Fruit fly (Drosophila melanogaster) whole organism, embryonic: ENCODE results near the gene Irbp18.

Experiments
- ATbp ChIP-seq: fragments of 200-800 bp; sonication (Bioruptor generic); optimal IDR thresholded peaks from 2 replicates; lab custom pipeline; 2017; ENCODE audit warnings: missing biosample characterization, mild to moderate bottlenecking, missing genetic modification characterization, missing genetic modification reagents
- C15 ChIP-seq: fragments of 200-800 bp; sonication (Bioruptor generic); IDR thresholded peaks from 3 replicates; pipeline ENCODE4 v1.3.6; 2022; ENCODE audit warnings: missing biosample characterization, missing genetic modification characterization
- CG10959 ChIP-seq: fragments of 200-800 bp; sonication (Bioruptor generic); IDR thresholded peaks from 2 replicates; pipeline ENCODE4 v1.3.6; 2022; ENCODE audit warnings: missing biosample characterization, missing genetic modification characterization
- CG11456 ChIP-seq: fragments of 200-800 bp; sonication (Bioruptor generic); IDR thresholded peaks from 3 replicates; pipeline ENCODE4 v1.3.6; 2022; ENCODE audit warnings: missing biosample characterization, missing genetic modification characterization
- CG12769 ChIP-seq: fragments of 200-800 bp; sonication (Bioruptor generic); optimal IDR thresholded peaks from 2 replicates; lab custom pipeline; 2019; ENCODE audit warnings: missing biosample characterization, mild to moderate bottlenecking, missing genetic modification characterization, moderate library complexity
- CG13296 ChIP-seq: fragments of 200-800 bp; sonication (Bioruptor generic); optimal IDR thresholded peaks from 3 replicates; lab custom pipeline; 2018; ENCODE audit warnings: missing biosample characterization, mild to moderate bottlenecking, missing genetic modification characterization
- CG13424 ChIP-seq: fragments of 200-800 bp; sonication (Bioruptor generic); optimal IDR thresholded peaks from 2 replicates; lab custom pipeline; 2019; ENCODE audit warnings: missing biosample characterization, mild to moderate bottlenecking, missing genetic modification characterization, moderate library complexity
- CG13624 ChIP-seq: fragments of 200-800 bp; sonication (Bioruptor generic); optimal IDR thresholded peaks from 2 replicates; lab custom pipeline; 2016; ENCODE audit warnings: missing biosample characterization, missing genetic modification characterization
- CG14014 ChIP-seq: fragments of 200-800 bp; sonication (Bioruptor generic); IDR thresholded peaks from 2 replicates; pipeline ENCODE4 v1.3.6; 2022; ENCODE audit warnings: missing biosample characterization, missing genetic modification characterization
- CG14710 ChIP-seq: fragments of 200-800 bp; sonication (Bioruptor generic); optimal IDR thresholded peaks from 3 replicates; lab custom pipeline; 2019; ENCODE audit warnings: missing biosample characterization, mild to moderate bottlenecking, missing genetic modification characterization, moderate library complexity
- CG1529 ChIP-seq: fragments of 200-800 bp; sonication (Bioruptor generic); optimal IDR thresholded peaks from 3 replicates; lab custom pipeline; 2018; ENCODE audit warnings: missing biosample characterization, missing genetic modification characterization
- CG15479 ChIP-seq: fragments of 200-800 bp; sonication (Bioruptor generic); optimal IDR thresholded peaks from 3 replicates; lab custom pipeline; 2019; ENCODE audit warnings: missing biosample characterization, mild to moderate bottlenecking, missing genetic modification characterization, moderate library complexity
- CG18476 ChIP-seq: fragments of 200-800 bp; sonication (Bioruptor generic); optimal IDR thresholded peaks from 2 replicates; lab custom pipeline; 2016; ENCODE audit warnings: missing biosample characterization, mild to moderate bottlenecking, missing genetic modification characterization
- CG2202 ChIP-seq: fragments of 200-800 bp; sonication (Bioruptor generic); optimal IDR thresholded peaks from 2 replicates; lab custom pipeline; 2018; ENCODE audit warnings: missing biosample characterization, mild to moderate bottlenecking, missing genetic modification characterization
- CG30431 ChIP-seq: fragments of 200-800 bp; sonication (Bioruptor generic); optimal IDR thresholded peaks from 2 replicates; lab custom pipeline; 2017; ENCODE audit warnings: missing biosample characterization, missing genetic modification characterization
- CG31441 ChIP-seq: fragments of 200-800 bp; sonication (Bioruptor generic); IDR thresholded peaks from 2 replicates; pipeline ENCODE4 v1.3.6; 2022; ENCODE audit warnings: missing biosample characterization, missing genetic modification characterization
- CG3281 ChIP-seq: fragments of 200-800 bp; sonication (Bioruptor generic); optimal IDR thresholded peaks from 3 replicates; lab custom pipeline; 2017; ENCODE audit warnings: missing biosample characterization, mild to moderate bottlenecking, missing genetic modification characterization
- CG34376 ChIP-seq: fragments of 200-800 bp; sonication (Bioruptor generic); optimal IDR thresholded peaks from 2 replicates; lab custom pipeline; 2018; ENCODE audit warnings: missing biosample characterization, mild to moderate bottlenecking, missing genetic modification characterization
- CG3995 ChIP-seq: fragments of 200-800 bp; sonication (Bioruptor generic); optimal IDR thresholded peaks from 3 replicates; lab custom pipeline; 2016; ENCODE audit warnings: missing biosample characterization, missing genetic modification characterization
- CG4617 ChIP-seq: fragments of 200-800 bp; sonication (Bioruptor generic); optimal IDR thresholded peaks from 3 replicates; lab custom pipeline; 2016; ENCODE audit warnings: missing biosample characterization, missing genetic modification characterization, borderline replicate concordance
- CG6854 ChIP-seq: fragments of 200-800 bp; sonication (Bioruptor generic); optimal IDR thresholded peaks from 3 replicates; lab custom pipeline; 2017; ENCODE audit warnings: missing biosample characterization, mild to moderate bottlenecking, missing genetic modification characterization
- CG7271 ChIP-seq: fragments of 200-800 bp; sonication (Bioruptor generic); optimal IDR thresholded peaks from 2 replicates; lab custom pipeline; 2018; ENCODE audit warnings: missing biosample characterization, mild to moderate bottlenecking, missing genetic modification characterization, moderate library complexity
- CG7928 ChIP-seq: fragments of 200-800 bp; sonication (Bioruptor generic); optimal IDR thresholded peaks from 2 replicates; lab custom pipeline; 2017; ENCODE audit warnings: missing biosample characterization, mild to moderate bottlenecking, missing genetic modification characterization
- CG8478 ChIP-seq: fragments of >200 bp; optimal IDR thresholded peaks from 2 replicates; lab custom pipeline; 2018
- CG8924 ChIP-seq: fragments of 200-800 bp; optimal IDR thresholded peaks from 3 replicates; lab custom pipeline; 2019; ENCODE audit warnings: missing biosample characterization, mild to moderate bottlenecking, missing genetic modification characterization, moderate library complexity
- Dll ChIP-seq: fragments of 200-800 bp; sonication (Bioruptor generic); IDR thresholded peaks from 4 replicates; pipeline ENCODE4 v1.3.6; 2022; ENCODE audit warnings: missing biosample characterization, missing genetic modification characterization; ENCODE audit not compliant: partially characterized antibody
- E2f1 ChIP-seq: fragments of 200-800 bp; sonication (Bioruptor generic); IDR thresholded peaks from 2 replicates; pipeline ENCODE4 v1.3.6; 2022; ENCODE audit warnings: missing biosample characterization, missing genetic modification characterization
- Hr78 ChIP-seq, 2 experiments: fragments of 200-800 bp in 1 of 2; fragments of >200 bp in 1 of 2; sonication (Bioruptor generic) in 1 of 2; optimal IDR thresholded peaks; 2 replicates each; lab custom pipeline; 2017 to 2019; ENCODE audit warnings: missing biosample characterization in 2 of 2, missing genetic modification characterization in 2 of 2, mild to moderate bottlenecking in 1 of 2, moderate library complexity in 1 of 2
- Max ChIP-seq: fragments of 200-800 bp; sonication (Bioruptor generic); optimal IDR thresholded peaks from 2 replicates; lab custom pipeline; 2016; ENCODE audit warnings: missing biosample characterization, mild to moderate bottlenecking, missing genetic modification characterization
- Ptx1 ChIP-seq: fragments of 200-800 bp; sonication (Bioruptor generic); IDR thresholded peaks from 2 replicates; pipeline ENCODE4 v1.3.6; 2022; ENCODE audit warnings: missing biosample characterization, missing genetic modification characterization
- Rx ChIP-seq: fragments of 200-800 bp; sonication (Bioruptor generic); IDR thresholded peaks from 2 replicates; pipeline ENCODE4 v1.3.6; 2022; ENCODE audit warnings: missing biosample characterization, missing genetic modification characterization
- Sin3A ChIP-seq: fragments of >200 bp; optimal IDR thresholded peaks from 2 replicates; lab custom pipeline; 2018
- Vsx1 ChIP-seq: fragments of 200-800 bp; sonication (Bioruptor generic); optimal IDR thresholded peaks from 2 replicates; lab custom pipeline; 2017; ENCODE audit warnings: missing biosample characterization, mild to moderate bottlenecking, missing genetic modification characterization, missing genetic modification reagents
- ash1 ChIP-seq: fragments of 200-800 bp; sonication (Bioruptor generic); optimal IDR thresholded peaks from 2 replicates; lab custom pipeline; 2018; ENCODE audit warnings: missing biosample characterization, mild to moderate bottlenecking, missing genetic modification characterization
- cas ChIP-seq: fragments of 200-800 bp; sonication (Bioruptor generic); IDR thresholded peaks from 2 replicates; pipeline ENCODE4 v1.3.6; 2022; ENCODE audit warnings: missing biosample characterization, missing genetic modification characterization
- cg ChIP-seq: fragments of 200-800 bp; sonication (Bioruptor generic); optimal IDR thresholded peaks from 3 replicates; lab custom pipeline; 2019; ENCODE audit warnings: missing biosample characterization, mild to moderate bottlenecking, missing genetic modification characterization, moderate library complexity
- chn ChIP-seq: fragments of 200-800 bp; sonication (Bioruptor generic); optimal IDR thresholded peaks from 2 replicates; lab custom pipeline; 2016; ENCODE audit warnings: missing biosample characterization, missing genetic modification characterization
- grn ChIP-seq: fragments of 200-800 bp; sonication (Bioruptor generic); optimal IDR thresholded peaks from 3 replicates; lab custom pipeline; 2017; ENCODE audit warnings: missing biosample characterization, missing genetic modification characterization
- ind ChIP-seq: fragments of 200-800 bp; sonication (Bioruptor generic); optimal IDR thresholded peaks from 3 replicates; lab custom pipeline; 2016; ENCODE audit warnings: missing biosample characterization, missing genetic modification characterization
- inv ChIP-seq: fragments of 200-800 bp; sonication (Bioruptor generic); IDR thresholded peaks from 2 replicates; pipeline ENCODE4 v1.3.6; 2022; ENCODE audit warnings: missing biosample characterization, missing genetic modification characterization; ENCODE audit not compliant: partially characterized antibody
- ken ChIP-seq: fragments of 200-800 bp; sonication (Bioruptor generic); IDR thresholded peaks from 3 replicates; pipeline ENCODE4 v1.3.6; 2022; ENCODE audit warnings: missing biosample characterization, missing genetic modification characterization
- pan ChIP-seq, 4 experiments: fragments of >200 bp in 3 of 4; fragments of 200-800 bp in 1 of 4; sonication (Bioruptor generic) in 1 of 4; optimal IDR thresholded peaks in 3 of 4; IDR thresholded peaks in 1 of 4; 2 replicates each; pipeline versions ENCODE4 v1.3.6 to Lab custom; 2017 to 2022; ENCODE audit warnings: missing biosample characterization in 2 of 4, missing genetic modification characterization in 2 of 4, mixed read lengths in 1 of 4
- ranshi ChIP-seq: fragments of 200-800 bp; sonication (Bioruptor generic); IDR thresholded peaks from 2 replicates; pipeline ENCODE4 v1.3.6; 2022; ENCODE audit warnings: missing biosample characterization, missing genetic modification characterization
- schlank ChIP-seq: fragments of 200-800 bp; sonication (Bioruptor generic); optimal IDR thresholded peaks from 2 replicates; lab custom pipeline; 2018; ENCODE audit warnings: missing biosample characterization, mild to moderate bottlenecking, missing genetic modification characterization
- sens ChIP-seq: fragments of 200-800 bp; sonication (Bioruptor generic); peaks from one replicate; lab custom pipeline; 2016; ENCODE audit warnings: missing biosample characterization, missing genetic modification characterization
- sim ChIP-seq: fragments of 200-800 bp; sonication (Bioruptor generic); IDR thresholded peaks from 2 replicates; pipeline ENCODE4 v1.3.6; 2022; ENCODE audit warnings: missing biosample characterization, missing genetic modification characterization
- vnd ChIP-seq: fragments of 200-800 bp; sonication (Bioruptor generic); IDR thresholded peaks from 3 replicates; pipeline ENCODE4 v1.3.6; 2022; ENCODE audit warnings: missing biosample characterization, missing genetic modification characterization; ENCODE audit not compliant: partially characterized antibody
- wdn ChIP-seq: fragments of 200-800 bp; sonication (Bioruptor generic); IDR thresholded peaks from 2 replicates; pipeline ENCODE4 v1.3.6; 2022; ENCODE audit warnings: missing biosample characterization, missing genetic modification characterization
- zen2 ChIP-seq: fragments of 200-800 bp; sonication (Bioruptor generic); IDR thresholded peaks from 3 replicates; pipeline ENCODE4 v1.3.6; 2022; ENCODE audit warnings: missing biosample characterization, missing genetic modification characterization; ENCODE audit not compliant: partially characterized antibody
- zfh2 ChIP-seq: fragments of 200-800 bp; sonication (Bioruptor generic); optimal IDR thresholded peaks from 2 replicates; lab custom pipeline; 2016; ENCODE audit warnings: missing biosample characterization, missing genetic modification characterization

Irbp18 gene

dm6 chr3L:11093046-11093520 is 4.9 kb downstream of the Irbp18 start, which contains the start of gene JIL-1 (continued):
- TF ChIP-seq ranshi: peak; percentile 63
- TF ChIP-seq Vsx1 (GFP tag; lab: Kevin White, UChicago): peak; percentile 19
- peak; percentile 77 for TF ChIP-seq vnd
- TF ChIP-seq Ptx1 (GFP tag; lab: Robert Waterston, UW): peak; percentile 80
- peak; percentile 60 for TF ChIP-seq CG18476 (GFP tag; lab: Kevin White, UChicago)
- TF ChIP-seq CG13624 (GFP tag; lab: Kevin White, UChicago): peak; percentile 46
- peak; percentile 47 for TF ChIP-seq CG13296 (GFP tag; lab: Kevin White, UChicago)
- TF ChIP-seq CG8478 (lab: Kevin White, UChicago): no peak
- peak; percentile 41 for TF ChIP-seq CG3995
- no peak for TF ChIP-seq ash1
- TF ChIP-seq CG6854 (GFP tag; lab: Kevin White, UChicago): no peak
- peak; percentile 65 for TF ChIP-seq E2f1 (GFP tag; lab: Robert Waterston, UW)
- TF ChIP-seq CG7271 (tag; lab: Kevin White, UChicago): no peak
- TF ChIP-seq sim (GFP tag; lab: Robert Waterston, UW): no peak
- peak; percentile 62 for TF ChIP-seq CG14014 (GFP tag; lab: Robert Waterston, UW)
- peak; percentile 50 for TF ChIP-seq chn (GFP tag; lab: Kevin White, UChicago)
- TF ChIP-seq pan (optimal IDR thresholded peaks at IDR 0.05; lab: Kevin White, UChicago): no peak
- TF ChIP-seq pan (GFP tag; optimal IDR thresholded peaks at IDR 0.05 in 1 of 2, IDR thresholded peaks at IDR 0.05 in 1 of 2): peak in 1 of 2 experiments; percentile 68
- TF ChIP-seq CG10959 (GFP tag; lab: Robert Waterston, UW): peak; percentile 56
- peak; percentile 12 for TF ChIP-seq CG8924 (tag; lab: Kevin White, UChicago)
- no peak for TF ChIP-seq grn (GFP tag; lab: Kevin White, UChicago)
- peak; percentile 81 for TF ChIP-seq ken (GFP tag; lab: Robert Waterston, UW)
- TF ChIP-seq CG31441 (GFP tag; lab: Robert Waterston, UW): peak; percentile 47
- TF ChIP-seq ATbp (GFP tag; lab: Kevin White, UChicago): no peak
- peak; percentile 84 for TF ChIP-seq sens
- TF ChIP-seq Max (GFP tag; lab: Kevin White, UChicago): peak; percentile 67
- peak; percentile 58 for TF ChIP-seq CG14710 (tag; lab: Kevin White, UChicago)
- TF ChIP-seq zfh2: peak; percentile 71
- peak; percentile 84 for TF ChIP-seq CG11456
- TF ChIP-seq schlank (tag; lab: Kevin White, UChicago): no peak
- TF ChIP-seq CG2202: peak; percentile 34
- peak; percentile 89 for TF ChIP-seq CG7928 (GFP tag; lab: Kevin White, UChicago)
- peak; percentile 65 for TF ChIP-seq wdn (GFP tag; lab: Robert Waterston, UW)
- peak; percentile 71; the same call in 2 of the 3 replicates for TF ChIP-seq C15 (GFP tag; lab: Robert Waterston, UW)
- TF ChIP-seq zen2 (GFP tag; lab: Robert Waterston, UW): peak; percentile 38; the same call in 2 of the 3 replicates
- TF ChIP-seq CG30431 (GFP tag; lab: Kevin White, UChicago): no peak
- peak; percentile 64 for TF ChIP-seq ind (GFP tag; lab: Kevin White, UChicago)
- peak; percentile 26 for TF ChIP-seq CG34376 (GFP tag; lab: Kevin White, UChicago)
- TF ChIP-seq CG3281 (GFP tag; lab: Kevin White, UChicago): peak; percentile 39
- peak; percentile 85 for TF ChIP-seq Dll (GFP tag; lab: Robert Waterston, UW)
- TF ChIP-seq CG15479: no peak
- TF ChIP-seq cg: no peak
- peak; percentile 57 for TF ChIP-seq cas (GFP tag; lab: Robert Waterston, UW)
- TF ChIP-seq CG13424 (tag; lab: Kevin White, UChicago): peak; percentile 35
- TF ChIP-seq Sin3A (lab: Kevin White, UChicago): peak; percentile 47
- TF ChIP-seq inv (GFP tag; lab: Robert Waterston, UW): peak; percentile 83
- peak; percentile 11 for TF ChIP-seq CG1529 (GFP tag; lab: Kevin White, UChicago)
- TF ChIP-seq Rx: peak; percentile 52
- TF ChIP-seq Hr78 (GFP tag; optimal IDR thresholded peaks at IDR 0.05; lab: Kevin White, UChicago): no peak
- peak; percentile 9 for TF ChIP-seq CG4617 (GFP tag; lab: Kevin White, UChicago)
- TF ChIP-seq CG12769 (tag; lab: Kevin White, UChicago): peak; percentile 35
